Worm (Caenorhabditis elegans) whole organism, L3 larva: ENCODE results near the gene C44H9.7.

Source experiments
- ama-1 ChIP-seq: fragments of 150-350 bp; optimal IDR thresholded peaks from 2 replicates; lab custom pipeline; 2018
- nhr-11 ChIP-seq: fragments of 150-350 bp; optimal IDR thresholded peaks from 2 replicates; lab custom pipeline; 2014; ENCODE audit warnings: missing biosample characterization, missing genetic modification characterization
- nhr-76 ChIP-seq: fragments of 150-350 bp; sonication (generic microtip); optimal IDR thresholded peaks from 5 replicates; lab custom pipeline; 2014; ENCODE audit warnings: missing biosample characterization, missing genetic modification characterization
- unc-39 ChIP-seq: sonication (generic microtip); optimal IDR thresholded peaks from 4 replicates; lab custom pipeline; 2017; ENCODE audit warnings: missing biosample characterization, missing genetic modification characterization

DNA sequence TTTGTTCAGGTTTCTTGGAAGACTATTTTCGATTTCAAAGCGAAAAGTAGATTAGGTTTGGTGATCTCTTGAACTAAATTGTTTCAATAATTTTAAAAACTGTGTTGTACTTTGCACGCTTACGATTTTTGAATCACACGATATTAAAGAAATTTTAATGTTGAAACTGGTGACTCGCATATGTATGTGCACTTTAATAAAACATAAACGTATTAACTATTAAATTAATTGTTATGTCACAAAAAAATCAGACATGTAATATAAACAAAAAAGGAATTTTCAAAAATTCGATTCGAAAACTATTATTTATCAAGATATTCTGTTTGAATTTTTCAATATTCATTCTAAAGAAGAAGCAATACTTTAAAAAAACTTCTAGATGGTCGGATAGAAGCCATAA lies 27.4 kb downstream of the C44H9.7 start, which contains the start of gene ugt-15:
- no peak for TF ChIP-seq nhr-11 (tag; lab: Kevin White, UChicago)
- no peak for TF ChIP-seq unc-39 (tag; lab: Kevin White, UChicago)
- no peak for TF ChIP-seq nhr-76 (tag; lab: Kevin White, UChicago)
- TF ChIP-seq ama-1 = no peak
